Worm (Caenorhabditis elegans): ENCODE results near the gene irld-48.

DNA sequence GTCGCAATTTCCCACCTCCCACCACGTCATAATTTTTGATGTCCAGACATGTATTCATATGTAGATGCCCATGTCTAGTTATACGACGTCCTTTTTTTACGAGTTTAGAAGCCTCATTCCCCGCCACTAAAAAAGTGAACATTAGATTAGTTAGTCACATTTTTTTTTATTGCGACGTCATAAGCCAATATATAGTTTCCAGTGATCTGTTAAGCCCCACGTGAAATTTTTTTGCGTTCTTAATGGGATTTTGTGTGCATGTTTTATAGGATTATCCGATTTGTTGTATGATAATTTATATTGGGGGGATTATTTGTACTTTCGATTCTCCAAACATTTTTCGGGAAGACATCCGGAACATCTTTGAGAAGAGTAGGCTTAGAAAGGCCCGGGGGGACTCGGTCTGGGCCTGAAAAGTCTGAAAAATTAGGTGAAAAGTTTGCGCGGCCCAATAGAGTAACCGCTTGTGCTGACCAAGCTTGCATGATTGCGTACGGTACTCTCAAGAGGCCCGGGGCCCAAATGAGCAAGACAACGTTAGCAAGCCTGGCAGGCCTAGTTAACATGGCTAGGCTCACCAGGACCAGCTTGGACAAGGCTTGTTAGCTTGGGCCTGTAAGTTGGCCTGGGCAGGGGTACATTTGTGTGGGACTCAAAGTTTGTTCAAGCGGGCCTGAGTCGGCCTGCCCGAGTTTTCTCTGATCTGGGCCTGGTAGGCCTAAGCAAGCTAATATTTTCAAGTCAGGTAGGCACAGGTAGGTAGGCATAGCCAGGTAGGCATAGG lies 9.5 kb downstream of the irld-48 start:
- TF ChIP-seq unc-62 (GFP tag; optimal IDR thresholded peaks at IDR 0.05 in 1 of 2) (no peak), unc-62 (tag; optimal IDR thresholded peaks at IDR 0.05) (no peak), pqm-1 (tag; optimal IDR thresholded peaks at IDR 0.05) (no peak)

Data from whole organism, L4 larva.